Worm (Caenorhabditis elegans): ENCODE results near the gene rig-3.

DNA sequence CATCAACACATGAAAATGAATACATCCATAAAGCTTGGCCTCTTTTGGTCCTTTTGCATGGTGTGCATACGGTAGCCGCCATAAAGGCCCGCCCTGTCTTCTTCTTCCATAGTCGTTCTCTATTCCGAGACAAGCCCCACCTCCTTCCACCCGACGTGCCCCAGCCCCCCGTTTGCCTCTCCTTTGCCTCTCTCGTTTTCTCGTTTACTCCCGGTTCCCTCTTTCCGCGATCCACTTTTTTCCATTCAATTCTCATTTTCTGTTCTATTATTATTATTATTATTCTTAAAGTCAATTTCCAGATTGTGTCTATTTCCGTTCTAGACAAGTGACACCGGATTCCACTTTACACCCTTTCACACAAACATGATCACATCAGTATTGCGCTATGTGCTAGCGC lies 36.0 kb downstream of the rig-3 start, which contains the start of gene unc-6:
- TF ChIP-seq attf-3 (GFP tag; conservative IDR thresholded peaks at IDR 0.05): no peak
- no peak for TF ChIP-seq D2030.7 (GFP tag; IDR thresholded peaks at IDR 0.05)
- no peak for TF ChIP-seq tbp1 (GFP tag; optimal IDR thresholded peaks at IDR 0.05)
- TF ChIP-seq pha-4 (tag; optimal IDR thresholded peaks at IDR 0.05): no peak
- TF ChIP-seq sea-2 (GFP tag; IDR thresholded peaks at IDR 0.05): no peak
- TF ChIP-seq snpc-4 (GFP tag; optimal IDR thresholded peaks at IDR 0.05): no peak
- TF ChIP-seq snpc-4 (tag; optimal IDR thresholded peaks at IDR 0.05): no peak
- no peak for TF ChIP-seq ama-1 (optimal IDR thresholded peaks at IDR 0.05)
- TF ChIP-seq ama-1 (GFP tag; optimal IDR thresholded peaks at IDR 0.05): no peak
- TF ChIP-seq T07F8.4 (tag; optimal IDR thresholded peaks at IDR 0.05): no peak
- no peak for TF ChIP-seq ceh-27 (GFP tag; optimal IDR thresholded peaks at IDR 0.05)
- no peak for TF ChIP-seq ztf-22 (GFP tag; optimal IDR thresholded peaks at IDR 0.05)
- TF ChIP-seq lin-40 (tag; optimal IDR thresholded peaks at IDR 0.05): no peak

Measured in whole organism, young adult.